Fruit fly (Drosophila melanogaster) whole organism, wandering third instar larva: ENCODE data around the gene CG15317.

ENCODE experiments used
- Myc ChIP-seq: fragments of >200 bp; optimal IDR thresholded peaks from 2 replicates; lab custom pipeline; 2017
- sv ChIP-seq: fragments of 200-800 bp; sonication (Bioruptor generic); optimal IDR thresholded peaks from 3 replicates; lab custom pipeline; 2016; ENCODE audit warnings: missing biosample characterization, missing genetic modification characterization

- TF ChIP-seq Myc (lab: Kevin White, UChicago) (no peak), sv (GFP tag; lab: Kevin White, UChicago) (no peak)
Measured at dm6 chrX:9523543-9523942, 32.8 kb downstream of the CG15317 start.
